Worm (Caenorhabditis elegans) whole organism, young adult: ENCODE measurements around the gene dct-11.

Experiments used
- F10E7.11 ChIP-seq: sonication (generic microtip); optimal IDR thresholded peaks from 2 replicates; lab custom pipeline; 2017; ENCODE audit warnings: mild to moderate bottlenecking, missing genetic modification characterization, moderate library complexity, missing compliant biosample characterization
- Y79H2A.3 ChIP-seq: fragments of 200-800 bp; sonication (Bioruptor generic); conservative IDR thresholded peaks from 2 replicates; pipeline ENCODE4 v1.3.6; 2022; ENCODE audit warnings: missing genetic modification reagents, missing genetic modification characterization, missing compliant biosample characterization
- lsy-27 ChIP-seq: sonication (generic microtip); optimal IDR thresholded peaks from 2 replicates; lab custom pipeline; 2017; ENCODE audit warnings: missing genetic modification characterization, mild to moderate bottlenecking, missing compliant biosample characterization, antibody characterized with exemption, missing genotype, borderline replicate concordance; ENCODE audit not compliant: insufficient read depth
- madf-3 ChIP-seq: fragments of 200-800 bp; sonication (Bioruptor generic); IDR thresholded peaks from 2 replicates; pipeline ENCODE4 v1.3.6; 2022; ENCODE audit warnings: missing genetic modification reagents, missing genetic modification characterization, missing compliant biosample characterization
- madf-6 ChIP-seq: fragments of 200-800 bp; sonication (Bioruptor generic); IDR thresholded peaks from 2 replicates; pipeline ENCODE4 v1.3.6; 2022; ENCODE audit warnings: missing genetic modification reagents, missing genetic modification characterization, missing compliant biosample characterization
- snpc-4 ChIP-seq, 5 experiments: fragments of 150-350 bp in 1 of 5; sonication (generic microtip) in 4 of 5; optimal IDR thresholded peaks; 2 replicates each; lab custom pipeline; 2014 to 2018; ENCODE audit warnings: missing genetic modification characterization in 5 of 5, missing biosample characterization in 3 of 5, antibody characterized with exemption in 2 of 5, mild to moderate bottlenecking in 2 of 5, missing compliant biosample characterization in 2 of 5, missing genotype in 2 of 5, moderate library complexity in 2 of 5, missing genetic modification reagents in 1 of 5

- no peak for TF ChIP-seq lsy-27 (tag; lab: Kevin White, UChicago)
- TF ChIP-seq madf-3 (GFP tag; lab: Robert Waterston, UW) = no peak
- no peak for TF ChIP-seq snpc-4 (GFP tag; optimal IDR thresholded peaks at IDR 0.05; lab: Kevin White, UChicago)
- no peak for TF ChIP-seq snpc-4 (tag; optimal IDR thresholded peaks at IDR 0.05; lab: Kevin White, UChicago)
- TF ChIP-seq madf-6 (GFP tag; lab: Robert Waterston, UW) = no peak
- TF ChIP-seq Y79H2A.3 (GFP tag; lab: Robert Waterston, UW) = no peak
- no peak for TF ChIP-seq F10E7.11 (tag; lab: Kevin White, UChicago)
Observed at ce11 chrX:5850472-5850871, 10.9 kb upstream of the dct-11 start.
